Worm (Caenorhabditis elegans) whole organism, mixed stage, embryonic: ENCODE data around the gene mboa-6.

Experiments used
- sem-2 ChIP-seq: fragments of 200-800 bp; sonication (Bioruptor generic); optimal IDR thresholded peaks from 2 replicates; lab custom pipeline; 2018; ENCODE audit warnings: mild to moderate bottlenecking, missing genetic modification characterization, missing compliant biosample characterization
- unc-62 ChIP-seq: fragments of 150-350 bp; optimal IDR thresholded peaks from 2 replicates; lab custom pipeline; 2014; ENCODE audit warnings: missing biosample characterization, missing genetic modification reagents, missing genetic modification characterization

- no peak for TF ChIP-seq unc-62 (GFP tag; lab: Kevin White, UChicago)
- no peak for TF ChIP-seq sem-2 (GFP tag; lab: Kevin White, UChicago)
Observed at ce11 chrIII:1918311-1918932, 43.3 kb downstream of the mboa-6 start.
